Fruit fly (Drosophila melanogaster) whole organism, embryonic: Measurements from ENCODE around the gene corto.

Source experiments
- ATbp ChIP-seq: fragments of 200-800 bp; sonication (Bioruptor generic); optimal IDR thresholded peaks from 2 replicates; lab custom pipeline; 2017; ENCODE audit warnings: missing biosample characterization, mild to moderate bottlenecking, missing genetic modification characterization, missing genetic modification reagents
- Ada2b ChIP-seq: fragments of 200-800 bp; sonication (Bioruptor generic); IDR thresholded peaks from 2 replicates; pipeline ENCODE4 v1.3.6; 2022; ENCODE audit warnings: missing biosample characterization, missing genetic modification characterization
- Adf1 ChIP-seq: fragments of 200-800 bp; sonication (Bioruptor generic); IDR thresholded peaks from 2 replicates; pipeline ENCODE4 v1.3.6; 2022; ENCODE audit warnings: missing biosample characterization, missing genetic modification characterization
- CG10431 ChIP-seq: fragments of 200-800 bp; sonication (Bioruptor generic); optimal IDR thresholded peaks from 3 replicates; lab custom pipeline; 2018; ENCODE audit warnings: missing biosample characterization, mild to moderate bottlenecking, missing genetic modification characterization
- CG12236 ChIP-seq: fragments of 200-800 bp; sonication (Bioruptor generic); optimal IDR thresholded peaks from 2 replicates; lab custom pipeline; 2016; ENCODE audit warnings: missing biosample characterization, missing genetic modification characterization
- CG13296 ChIP-seq: fragments of 200-800 bp; sonication (Bioruptor generic); optimal IDR thresholded peaks from 3 replicates; lab custom pipeline; 2018; ENCODE audit warnings: missing biosample characterization, mild to moderate bottlenecking, missing genetic modification characterization
- CG14014 ChIP-seq: fragments of 200-800 bp; sonication (Bioruptor generic); IDR thresholded peaks from 2 replicates; pipeline ENCODE4 v1.3.6; 2022; ENCODE audit warnings: missing biosample characterization, missing genetic modification characterization
- CG14860 ChIP-seq: fragments of 200-800 bp; sonication (Bioruptor generic); IDR thresholded peaks from 3 replicates; pipeline ENCODE4 v1.3.6; 2022; ENCODE audit warnings: missing biosample characterization, missing genetic modification characterization; ENCODE audit not compliant: partially characterized antibody
- CG15601 ChIP-seq: fragments of 200-800 bp; sonication (Bioruptor generic); optimal IDR thresholded peaks from 3 replicates; lab custom pipeline; 2019; ENCODE audit warnings: missing biosample characterization, mild to moderate bottlenecking, missing genetic modification characterization, moderate library complexity
- CG18599 ChIP-seq: fragments of 200-800 bp; sonication (Bioruptor generic); optimal IDR thresholded peaks from 3 replicates; lab custom pipeline; 2017; ENCODE audit warnings: missing biosample characterization, missing genetic modification characterization, mild to moderate bottlenecking, moderate library complexity, missing genetic modification reagents
- CG18619 ChIP-seq: fragments of 200-800 bp; sonication (Bioruptor generic); optimal IDR thresholded peaks from 3 replicates; lab custom pipeline; 2017; ENCODE audit warnings: missing biosample characterization, mild to moderate bottlenecking, missing genetic modification characterization
- CG2678 ChIP-seq: fragments of 200-800 bp; sonication (Bioruptor generic); optimal IDR thresholded peaks from 3 replicates; lab custom pipeline; 2019; ENCODE audit warnings: missing biosample characterization, mild to moderate bottlenecking, missing genetic modification characterization, moderate library complexity
- CG2875 ChIP-seq: fragments of 200-800 bp; sonication (Bioruptor generic); optimal IDR thresholded peaks from 2 replicates; lab custom pipeline; 2017; ENCODE audit warnings: missing biosample characterization, mild to moderate bottlenecking, missing genetic modification characterization, missing genetic modification reagents
- CG30020 ChIP-seq: fragments of 200-800 bp; optimal IDR thresholded peaks from 2 replicates; lab custom pipeline; 2019; ENCODE audit warnings: missing biosample characterization, mild to moderate bottlenecking, missing genetic modification characterization, moderate library complexity
- CG31441 ChIP-seq: fragments of 200-800 bp; sonication (Bioruptor generic); IDR thresholded peaks from 2 replicates; pipeline ENCODE4 v1.3.6; 2022; ENCODE audit warnings: missing biosample characterization, missing genetic modification characterization
- CG3838 ChIP-seq: fragments of 200-800 bp; sonication (Bioruptor generic); optimal IDR thresholded peaks from 3 replicates; lab custom pipeline; 2016; ENCODE audit warnings: missing biosample characterization, missing genetic modification characterization
- CG4707 ChIP-seq: fragments of 200-800 bp; sonication (Bioruptor generic); optimal IDR thresholded peaks from 2 replicates; lab custom pipeline; 2018; ENCODE audit warnings: missing biosample characterization, mild to moderate bottlenecking, missing genetic modification characterization, moderate library complexity
- CG5245 ChIP-seq: fragments of 200-800 bp; sonication (Bioruptor generic); optimal IDR thresholded peaks from 3 replicates; lab custom pipeline; 2016; ENCODE audit warnings: missing biosample characterization, missing genetic modification characterization
- CG6175 ChIP-seq: fragments of 200-800 bp; sonication (Bioruptor generic); IDR thresholded peaks from 3 replicates; pipeline ENCODE4 v1.3.6; 2022; ENCODE audit warnings: missing biosample characterization, missing genetic modification characterization
- CG6654 ChIP-seq: fragments of 200-800 bp; sonication (Bioruptor generic); optimal IDR thresholded peaks from 2 replicates; lab custom pipeline; 2017; ENCODE audit warnings: missing biosample characterization, mild to moderate bottlenecking, missing genetic modification characterization
- CG8089 ChIP-seq: fragments of 200-800 bp; sonication (Bioruptor generic); optimal IDR thresholded peaks from 3 replicates; lab custom pipeline; 2016; ENCODE audit warnings: missing biosample characterization, missing genetic modification characterization
- CG8359 ChIP-seq: fragments of 200-800 bp; sonication (Bioruptor generic); optimal IDR thresholded peaks from 2 replicates; lab custom pipeline; 2017; ENCODE audit warnings: missing biosample characterization, mild to moderate bottlenecking, missing genetic modification characterization, borderline replicate concordance
- CG9727 ChIP-seq: fragments of 200-800 bp; sonication (Bioruptor generic); optimal IDR thresholded peaks from 3 replicates; lab custom pipeline; 2017; ENCODE audit warnings: missing biosample characterization, mild to moderate bottlenecking, missing genetic modification characterization
- Camta ChIP-seq: fragments of 200-800 bp; sonication (Bioruptor generic); optimal IDR thresholded peaks from 2 replicates; lab custom pipeline; 2016; ENCODE audit warnings: missing biosample characterization, missing genetic modification characterization
- D19B ChIP-seq: fragments of 200-800 bp; sonication (Bioruptor generic); optimal IDR thresholded peaks from 2 replicates; lab custom pipeline; 2017; ENCODE audit warnings: missing biosample characterization, mild to moderate bottlenecking, missing genetic modification characterization
- Dref ChIP-seq: fragments of 200-800 bp; sonication (Bioruptor generic); IDR thresholded peaks from 2 replicates; pipeline ENCODE4 v1.3.6; 2022; ENCODE audit warnings: missing biosample characterization, missing genetic modification characterization
- Fer1 ChIP-seq: fragments of 200-800 bp; sonication (Bioruptor generic); optimal IDR thresholded peaks from 2 replicates; lab custom pipeline; 2017; ENCODE audit warnings: missing biosample characterization, mild to moderate bottlenecking, missing genetic modification characterization
- HHEX ChIP-seq: fragments of 200-800 bp; sonication (Bioruptor generic); optimal IDR thresholded peaks from 3 replicates; lab custom pipeline; 2017; ENCODE audit warnings: missing biosample characterization, mild to moderate bottlenecking, missing genetic modification characterization, missing genetic modification reagents
- HLH4C ChIP-seq: fragments of 200-800 bp; sonication (Bioruptor generic); IDR thresholded peaks from 3 replicates; pipeline ENCODE4 v1.3.6; 2022; ENCODE audit warnings: missing biosample characterization, missing genetic modification characterization; ENCODE audit not compliant: partially characterized antibody
- Hr51 ChIP-seq, 2 experiments: fragments of 200-800 bp; sonication (Bioruptor generic); optimal IDR thresholded peaks; 2 replicates in 1 of 2; 3 replicates in 1 of 2; lab custom pipeline; 2016 to 2018; ENCODE audit warnings: missing biosample characterization in 2 of 2, missing genetic modification characterization in 2 of 2, mild to moderate bottlenecking in 1 of 2, moderate library complexity in 1 of 2
- Nf-YA ChIP-seq: fragments of 200-800 bp; sonication (Bioruptor generic); IDR thresholded peaks from 2 replicates; pipeline ENCODE4 v1.3.6; 2022; ENCODE audit warnings: missing biosample characterization, missing genetic modification characterization
- Vsx1 ChIP-seq: fragments of 200-800 bp; sonication (Bioruptor generic); optimal IDR thresholded peaks from 2 replicates; lab custom pipeline; 2017; ENCODE audit warnings: missing biosample characterization, mild to moderate bottlenecking, missing genetic modification characterization, missing genetic modification reagents
- ac ChIP-seq: fragments of 200-800 bp; sonication (Bioruptor generic); optimal IDR thresholded peaks from 3 replicates; lab custom pipeline; 2017; ENCODE audit warnings: missing biosample characterization, mild to moderate bottlenecking, missing genetic modification characterization
- chm ChIP-seq: fragments of 200-800 bp; sonication (Bioruptor generic); IDR thresholded peaks from 2 replicates; pipeline ENCODE4 v1.3.6; 2022; ENCODE audit warnings: missing biosample characterization, missing genetic modification characterization
- chn ChIP-seq: fragments of 200-800 bp; sonication (Bioruptor generic); optimal IDR thresholded peaks from 2 replicates; lab custom pipeline; 2016; ENCODE audit warnings: missing biosample characterization, missing genetic modification characterization
- dimm ChIP-seq: fragments of 200-800 bp; sonication (Bioruptor generic); IDR thresholded peaks from 2 replicates; pipeline ENCODE4 v1.3.6; 2022; ENCODE audit warnings: missing biosample characterization, missing genetic modification characterization
- gce ChIP-seq: fragments of 200-800 bp; sonication (Bioruptor generic); IDR thresholded peaks from 3 replicates; pipeline ENCODE4 v1.3.6; 2022; ENCODE audit warnings: missing biosample characterization, missing genetic modification characterization
- gcm ChIP-seq: fragments of 200-800 bp; sonication (Bioruptor generic); optimal IDR thresholded peaks from 2 replicates; lab custom pipeline; 2019; ENCODE audit warnings: missing biosample characterization, mild to moderate bottlenecking, missing genetic modification characterization, moderate library complexity
- gfzf ChIP-seq: fragments of 200-800 bp; sonication (Bioruptor generic); optimal IDR thresholded peaks from 2 replicates; lab custom pipeline; 2016; ENCODE audit warnings: missing biosample characterization, mild to moderate bottlenecking, missing genetic modification characterization, moderate library complexity
- jing ChIP-seq: fragments of 200-800 bp; sonication (Bioruptor generic); optimal IDR thresholded peaks from 2 replicates; lab custom pipeline; 2018; ENCODE audit warnings: missing biosample characterization, mild to moderate bottlenecking, missing genetic modification characterization
- ken ChIP-seq: fragments of 200-800 bp; sonication (Bioruptor generic); IDR thresholded peaks from 3 replicates; pipeline ENCODE4 v1.3.6; 2022; ENCODE audit warnings: missing biosample characterization, missing genetic modification characterization
- lbe ChIP-seq: fragments of 200-800 bp; sonication (Bioruptor generic); optimal IDR thresholded peaks from 2 replicates; lab custom pipeline; 2016; ENCODE audit warnings: missing biosample characterization, mild to moderate bottlenecking, missing genetic modification characterization
- nerfin-2 ChIP-seq: fragments of 200-800 bp; sonication (Bioruptor generic); IDR thresholded peaks from 2 replicates; pipeline ENCODE4 v1.3.6; 2022; ENCODE audit warnings: missing biosample characterization, missing genetic modification characterization; ENCODE audit not compliant: partially characterized antibody
- pfk ChIP-seq: fragments of 200-800 bp; sonication (Bioruptor generic); optimal IDR thresholded peaks from 2 replicates; lab custom pipeline; 2018; ENCODE audit warnings: missing biosample characterization, mild to moderate bottlenecking, missing genetic modification characterization, moderate library complexity
- ro ChIP-seq: fragments of 200-800 bp; sonication (Bioruptor generic); IDR thresholded peaks from 2 replicates; pipeline ENCODE4 v1.3.6; 2022; ENCODE audit warnings: missing biosample characterization, missing genetic modification characterization
- twi ChIP-seq: fragments of 200-800 bp; optimal IDR thresholded peaks from 2 replicates; lab custom pipeline; 2019; ENCODE audit warnings: missing biosample characterization, mild to moderate bottlenecking, missing genetic modification characterization, moderate library complexity
- zf30C ChIP-seq: fragments of 200-800 bp; sonication (Bioruptor generic); optimal IDR thresholded peaks from 3 replicates; lab custom pipeline; 2018; ENCODE audit warnings: missing biosample characterization, mild to moderate bottlenecking, missing genetic modification characterization

Gene corto

dm6 chr3R:5059320-5059719 is 27.6 kb downstream of the corto start (continued):
- peak; percentile 3 for TF ChIP-seq CG4707 (GFP tag; lab: Kevin White, UChicago)
- TF ChIP-seq pfk, result no peak
- TF ChIP-seq CG14860 (GFP tag; lab: Robert Waterston, UW), result no peak
- TF ChIP-seq CG18599 (GFP tag; lab: Kevin White, UChicago), result peak; percentile 24
- TF ChIP-seq ATbp (GFP tag; lab: Kevin White, UChicago), result peak; percentile 37
- no peak for TF ChIP-seq zf30C (GFP tag; lab: Kevin White, UChicago)
- TF ChIP-seq Fer1 (GFP tag; lab: Kevin White, UChicago), result peak; percentile 0
- no peak for TF ChIP-seq Camta (GFP tag; lab: Kevin White, UChicago)
- no peak for TF ChIP-seq ken (GFP tag; lab: Robert Waterston, UW)
- no peak for TF ChIP-seq CG2875 (GFP tag; lab: Kevin White, UChicago)
- no peak for TF ChIP-seq CG12236 (GFP tag; lab: Kevin White, UChicago)
- no peak for TF ChIP-seq D19B
- TF ChIP-seq CG13296 (GFP tag; lab: Kevin White, UChicago), result peak; percentile 8
- TF ChIP-seq CG10431 (GFP tag; lab: Kevin White, UChicago), result no peak
- TF ChIP-seq jing (GFP tag; lab: Kevin White, UChicago), result no peak
- TF ChIP-seq CG8089 (GFP tag; lab: Kevin White, UChicago), result peak; percentile 33
- no peak for TF ChIP-seq gfzf
- TF ChIP-seq CG6175, result no peak
- TF ChIP-seq nerfin-2, result no peak
- no peak for TF ChIP-seq ac (GFP tag; lab: Kevin White, UChicago)
- no peak for TF ChIP-seq ro (GFP tag; lab: Robert Waterston, UW)
- no peak for TF ChIP-seq lbe (GFP tag; lab: Kevin White, UChicago)
- TF ChIP-seq Hr51 (GFP tag; optimal IDR thresholded peaks at IDR 0.05; lab: Kevin White, UChicago), result peak in 1 of 2 experiments; percentile 2
- TF ChIP-seq CG6654, result no peak
- TF ChIP-seq twi (tag; lab: Kevin White, UChicago), result no peak
- TF ChIP-seq chm (GFP tag; lab: Robert Waterston, UW), result no peak
- TF ChIP-seq gcm (GFP tag; lab: Kevin White, UChicago), result no peak
- 0 out of 2 replicates have a peak, but pooled peaks have one; percentile 33 for TF ChIP-seq CG31441 (GFP tag; lab: Robert Waterston, UW)
- TF ChIP-seq CG5245, result no peak
- TF ChIP-seq HHEX (GFP tag; lab: Kevin White, UChicago), result peak; percentile 18
- no peak for TF ChIP-seq CG3838
- no peak for TF ChIP-seq gce (GFP tag; lab: Robert Waterston, UW)
- peak; percentile 17 for TF ChIP-seq CG9727 (GFP tag; lab: Kevin White, UChicago)
- peak; percentile 17 for TF ChIP-seq CG18619 (GFP tag; lab: Kevin White, UChicago)
- TF ChIP-seq chn (GFP tag; lab: Kevin White, UChicago), result no peak
- TF ChIP-seq Nf-YA (GFP tag; lab: Robert Waterston, UW), result no peak
- TF ChIP-seq CG14014, result 0 out of 2 replicates have a peak, but pooled peaks have one; percentile 14
- no peak for TF ChIP-seq Adf1 (GFP tag; lab: Robert Waterston, UW)
- peak; percentile 32 for TF ChIP-seq Vsx1 (GFP tag; lab: Kevin White, UChicago)
- no peak for TF ChIP-seq CG15601
- TF ChIP-seq Ada2b (GFP tag; lab: Robert Waterston, UW), result no peak
- peak; percentile 46 for TF ChIP-seq CG2678
- TF ChIP-seq HLH4C (GFP tag; lab: Robert Waterston, UW), result no peak
- no peak for TF ChIP-seq CG8359
- TF ChIP-seq Dref (GFP tag; lab: Robert Waterston, UW), result no peak
- TF ChIP-seq CG30020, result no peak
- no peak for TF ChIP-seq dimm (GFP tag; lab: Robert Waterston, UW)
